Worm (Caenorhabditis elegans) whole organism, young adult: ENCODE results near the gene ska-3.

ENCODE experiments used
- B0261.1 ChIP-seq: sonication (generic microtip); optimal IDR thresholded peaks from 2 replicates; lab custom pipeline; 2016; ENCODE audit warnings: mild to moderate bottlenecking, missing genetic modification characterization, moderate library complexity, missing compliant biosample characterization
- B0336.3 ChIP-seq: fragments of 200-800 bp; sonication (Bioruptor generic); IDR thresholded peaks from 2 replicates; pipeline ENCODE4 v1.3.6; 2022; ENCODE audit warnings: missing genetic modification characterization, missing compliant biosample characterization
- D2030.7 ChIP-seq: fragments of 200-800 bp; sonication (Bioruptor generic); IDR thresholded peaks from 2 replicates; pipeline ENCODE4 v1.3.6; 2022; ENCODE audit warnings: missing genetic modification reagents, missing genetic modification characterization, missing compliant biosample characterization
- F10E7.11 ChIP-seq: sonication (generic microtip); optimal IDR thresholded peaks from 2 replicates; lab custom pipeline; 2017; ENCODE audit warnings: mild to moderate bottlenecking, missing genetic modification characterization, moderate library complexity, missing compliant biosample characterization
- F39B2.1 ChIP-seq: fragments of 200-800 bp; sonication (Bioruptor generic); IDR thresholded peaks from 2 replicates; pipeline ENCODE4 v1.3.6; 2022; ENCODE audit warnings: missing genetic modification reagents, missing genetic modification characterization, missing compliant biosample characterization
- F52B5.7 ChIP-seq: sonication (generic microtip); optimal IDR thresholded peaks from 2 replicates; lab custom pipeline; 2016; ENCODE audit warnings: mild to moderate bottlenecking, missing genetic modification characterization, missing compliant biosample characterization
- F55B11.4 ChIP-seq: sonication (generic microtip); optimal IDR thresholded peaks from 2 replicates; lab custom pipeline; 2016; ENCODE audit warnings: missing compliant biosample characterization, missing genetic modification characterization, borderline replicate concordance; ENCODE audit not compliant: insufficient read depth
- Y53F4B.3 ChIP-seq: fragments of 200-800 bp; sonication (Bioruptor generic); IDR thresholded peaks from 2 replicates; pipeline ENCODE4 v1.3.6; 2022; ENCODE audit warnings: missing genetic modification reagents, missing genetic modification characterization, missing compliant biosample characterization
- Y56A3A.18 ChIP-seq: fragments of 200-800 bp; sonication (Bioruptor generic); IDR thresholded peaks from 2 replicates; pipeline ENCODE4 v1.3.6; 2022; ENCODE audit warnings: missing genetic modification reagents, missing genetic modification characterization, missing compliant biosample characterization
- ZK185.1 ChIP-seq: sonication (generic microtip); optimal IDR thresholded peaks from 2 replicates; lab custom pipeline; 2016; ENCODE audit warnings: mild to moderate bottlenecking, missing genetic modification characterization, missing compliant biosample characterization; ENCODE audit not compliant: poor library complexity, severe bottlenecking
- akir-1 ChIP-seq: fragments of 200-800 bp; sonication (Bioruptor generic); optimal IDR thresholded peaks from 2 replicates; lab custom pipeline; 2018; ENCODE audit warnings: mild to moderate bottlenecking, missing genetic modification characterization, moderate library complexity, missing compliant biosample characterization
- ama-1 ChIP-seq, 3 experiments: fragments of 150-350 bp in 1 of 3; sonication (generic microtip) in 2 of 3; optimal IDR thresholded peaks; 2 replicates each; lab custom pipeline; 2014 to 2018; ENCODE audit warnings: missing biosample characterization in 2 of 3, missing genetic modification characterization in 2 of 3, missing genetic modification reagents in 2 of 3
- aptf-3 ChIP-seq: fragments of 200-800 bp; sonication (Bioruptor generic); IDR thresholded peaks from 2 replicates; pipeline ENCODE4 v1.3.6; 2022; ENCODE audit warnings: missing genetic modification characterization, missing compliant biosample characterization
- atf-7 ChIP-seq: sonication (generic microtip); optimal IDR thresholded peaks from 2 replicates; lab custom pipeline; 2017; ENCODE audit warnings: mild to moderate bottlenecking, missing genetic modification characterization, missing compliant biosample characterization
- attf-6 ChIP-seq: fragments of 200-800 bp; sonication (Bioruptor generic); IDR thresholded peaks from 2 replicates; pipeline ENCODE4 v1.3.6; 2022; ENCODE audit warnings: missing genetic modification reagents, missing genetic modification characterization, missing compliant biosample characterization
- cebp-2 ChIP-seq: fragments of 200-800 bp; sonication (Bioruptor generic); IDR thresholded peaks from 2 replicates; pipeline ENCODE4 v1.3.6; 2022; ENCODE audit warnings: missing genetic modification characterization, missing compliant biosample characterization
- ceh-27 ChIP-seq: fragments of 200-800 bp; sonication (Bioruptor generic); optimal IDR thresholded peaks from 2 replicates; lab custom pipeline; 2018; ENCODE audit warnings: mild to moderate bottlenecking, missing genetic modification characterization, moderate library complexity, missing compliant biosample characterization
- chd-7 ChIP-seq: sonication (generic microtip); optimal IDR thresholded peaks from 2 replicates; lab custom pipeline; 2016; ENCODE audit warnings: mild to moderate bottlenecking, missing genetic modification characterization, moderate library complexity, missing compliant biosample characterization
- die-1 ChIP-seq: sonication (generic microtip); optimal IDR thresholded peaks from 2 replicates; lab custom pipeline; 2016; ENCODE audit warnings: missing genotype, mild to moderate bottlenecking, missing genetic modification characterization, missing compliant biosample characterization
- dox-1 ChIP-seq: fragments of 200-800 bp; sonication (Bioruptor generic); IDR thresholded peaks from 2 replicates; pipeline ENCODE4 v1.3.6; 2022; ENCODE audit warnings: missing genetic modification reagents, missing genetic modification characterization, missing compliant biosample characterization
- dpl-1 ChIP-seq: fragments of 150-350 bp; optimal IDR thresholded peaks from 2 replicates; lab custom pipeline; 2014; ENCODE audit warnings: missing biosample characterization, missing genetic modification reagents, missing genetic modification characterization
- efl-1 ChIP-seq: fragments of 150-350 bp; optimal IDR thresholded peaks from 2 replicates; lab custom pipeline; 2014; ENCODE audit warnings: missing biosample characterization, missing genetic modification reagents, missing genetic modification characterization
- him-1 ChIP-seq: sonication (generic microtip); optimal IDR thresholded peaks from 2 replicates; lab custom pipeline; 2016; ENCODE audit warnings: missing genotype, missing genetic modification reagents, missing genetic modification characterization, missing compliant biosample characterization
- hlh-12 ChIP-seq: sonication (generic microtip); optimal IDR thresholded peaks from 2 replicates; lab custom pipeline; 2016; ENCODE audit warnings: missing genetic modification characterization, missing compliant biosample characterization
- hlh-26 ChIP-seq: fragments of 200-800 bp; sonication (Bioruptor generic); conservative IDR thresholded peaks from 2 replicates; pipeline ENCODE4 v1.3.6; 2022; ENCODE audit warnings: missing genetic modification reagents, missing genetic modification characterization, missing compliant biosample characterization
- hmg-1.2 ChIP-seq: fragments of 200-800 bp; sonication (Bioruptor generic); IDR thresholded peaks from 2 replicates; pipeline ENCODE4 v1.3.6; 2022; ENCODE audit warnings: missing genetic modification reagents, missing genetic modification characterization, missing compliant biosample characterization
- hmg-20 ChIP-seq: fragments of 200-800 bp; sonication (Bioruptor generic); IDR thresholded peaks from 2 replicates; pipeline ENCODE4 v1.3.6; 2022; ENCODE audit warnings: missing genetic modification reagents, missing genetic modification characterization, missing compliant biosample characterization
- hrde-1 ChIP-seq: sonication (generic microtip); optimal IDR thresholded peaks from 2 replicates; lab custom pipeline; 2016; ENCODE audit warnings: missing genetic modification characterization, mild to moderate bottlenecking, missing compliant biosample characterization, moderate library complexity, missing genotype, missing genetic modification reagents, borderline replicate concordance
- lag-1 ChIP-seq: fragments of 200-800 bp; sonication (Bioruptor generic); IDR thresholded peaks from 2 replicates; pipeline ENCODE4 v1.3.6; 2022; ENCODE audit warnings: missing genetic modification reagents, missing genetic modification characterization, missing compliant biosample characterization
- lin-26 ChIP-seq: fragments of 200-800 bp; sonication (Bioruptor generic); IDR thresholded peaks from 2 replicates; pipeline ENCODE4 v1.3.6; 2022; ENCODE audit warnings: missing genetic modification reagents, missing genetic modification characterization, missing compliant biosample characterization
- lin-54 ChIP-seq: fragments of 200-800 bp; sonication (Bioruptor generic); optimal IDR thresholded peaks from 2 replicates; lab custom pipeline; 2018; ENCODE audit warnings: mild to moderate bottlenecking, missing genetic modification characterization, missing compliant biosample characterization
- madf-10 ChIP-seq: sonication (generic microtip); optimal IDR thresholded peaks from 2 replicates; lab custom pipeline; 2016; ENCODE audit warnings: mild to moderate bottlenecking, missing genetic modification characterization, missing compliant biosample characterization
- madf-3 ChIP-seq: fragments of 200-800 bp; sonication (Bioruptor generic); IDR thresholded peaks from 2 replicates; pipeline ENCODE4 v1.3.6; 2022; ENCODE audit warnings: missing genetic modification reagents, missing genetic modification characterization, missing compliant biosample characterization
- madf-6 ChIP-seq: fragments of 200-800 bp; sonication (Bioruptor generic); IDR thresholded peaks from 2 replicates; pipeline ENCODE4 v1.3.6; 2022; ENCODE audit warnings: missing genetic modification reagents, missing genetic modification characterization, missing compliant biosample characterization
- madf-8 ChIP-seq: fragments of 200-800 bp; sonication (Bioruptor generic); conservative IDR thresholded peaks from 2 replicates; pipeline ENCODE4 v1.3.6; 2022; ENCODE audit warnings: missing genetic modification reagents, missing genetic modification characterization, missing compliant biosample characterization
- mcd-1 ChIP-seq: fragments of 200-800 bp; sonication (Bioruptor generic); IDR thresholded peaks from 2 replicates; pipeline ENCODE4 v1.3.6; 2022; ENCODE audit warnings: missing genetic modification reagents, missing genetic modification characterization, missing compliant biosample characterization
- nhr-120 ChIP-seq: fragments of 200-800 bp; sonication (Bioruptor generic); IDR thresholded peaks from 2 replicates; pipeline ENCODE4 v1.3.6; 2022; ENCODE audit warnings: missing genetic modification characterization, missing compliant biosample characterization
- nhr-80 ChIP-seq: sonication (generic microtip); optimal IDR thresholded peaks from 2 replicates; lab custom pipeline; 2016; ENCODE audit warnings: missing genetic modification characterization, missing compliant biosample characterization
- rcor-1 ChIP-seq: fragments of 200-800 bp; sonication (Bioruptor generic); IDR thresholded peaks from 2 replicates; pipeline ENCODE4 v1.3.6; 2022; ENCODE audit warnings: missing genetic modification reagents, missing genetic modification characterization, missing compliant biosample characterization
- sdz-38 ChIP-seq: sonication (generic microtip); optimal IDR thresholded peaks from 2 replicates; lab custom pipeline; 2016; ENCODE audit warnings: missing genotype, missing genetic modification characterization, missing compliant biosample characterization
- tbp1 ChIP-seq: fragments of 200-800 bp; sonication (Bioruptor generic); optimal IDR thresholded peaks from 2 replicates; lab custom pipeline; 2018; ENCODE audit warnings: mild to moderate bottlenecking, missing genetic modification characterization, missing compliant biosample characterization
- unc-130 ChIP-seq: sonication (generic microtip); optimal IDR thresholded peaks from 2 replicates; lab custom pipeline; 2016; ENCODE audit warnings: missing genetic modification reagents, missing genetic modification characterization, missing compliant biosample characterization
- ztf-18 ChIP-seq: sonication (generic microtip); optimal IDR thresholded peaks from 2 replicates; lab custom pipeline; 2016; ENCODE audit warnings: missing genotype, mild to moderate bottlenecking, missing genetic modification characterization, missing compliant biosample characterization
- ztf-22 ChIP-seq: fragments of 200-800 bp; sonication (Bioruptor generic); optimal IDR thresholded peaks from 2 replicates; lab custom pipeline; 2018; ENCODE audit warnings: mild to moderate bottlenecking, missing genetic modification characterization, moderate library complexity, missing compliant biosample characterization
- ztf-28 ChIP-seq: fragments of 200-800 bp; sonication (Bioruptor generic); IDR thresholded peaks from 2 replicates; pipeline ENCODE4 v1.3.6; 2022; ENCODE audit warnings: missing genetic modification reagents, missing genetic modification characterization, missing compliant biosample characterization

The ska-3 gene

DNA sequence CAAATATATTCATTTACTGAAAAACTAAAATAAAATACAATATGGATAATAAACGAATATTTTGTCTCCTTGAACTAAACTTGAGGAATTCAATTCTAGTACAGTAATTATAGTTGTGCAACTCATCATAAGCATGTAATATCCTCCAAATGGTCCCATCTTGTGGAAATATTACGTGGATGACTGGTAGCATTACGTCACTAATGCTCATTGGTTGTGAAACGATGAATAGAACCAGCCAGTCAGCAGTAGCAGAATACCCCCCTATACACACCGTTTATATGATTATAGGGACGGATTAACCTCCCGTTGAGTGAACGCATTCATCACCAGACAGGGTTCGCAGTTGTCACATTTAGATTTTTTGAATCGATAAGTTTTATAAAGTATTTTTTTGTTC, 39.6 kb upstream of the ska-3 start:
- no peak for TF ChIP-seq ztf-28
- no peak for TF ChIP-seq nhr-120
- TF ChIP-seq Y56A3A.18 (GFP tag; lab: Robert Waterston, UW), result no peak
- no peak for TF ChIP-seq dpl-1 (GFP tag; lab: Kevin White, UChicago)
- no peak for TF ChIP-seq D2030.7 (GFP tag; lab: Robert Waterston, UW)
- no peak for TF ChIP-seq hlh-26
- no peak for TF ChIP-seq rcor-1 (GFP tag; lab: Robert Waterston, UW)
- no peak for TF ChIP-seq atf-7 (tag; lab: Kevin White, UChicago)
- TF ChIP-seq F39B2.1, result no peak
- TF ChIP-seq Y53F4B.3 (GFP tag; lab: Robert Waterston, UW), result no peak
- TF ChIP-seq tbp1, result no peak
- no peak for TF ChIP-seq B0261.1
- TF ChIP-seq madf-8 (GFP tag; lab: Robert Waterston, UW), result no peak
- TF ChIP-seq hmg-20, result no peak
- TF ChIP-seq chd-7 (tag; lab: Kevin White, UChicago), result no peak
- no peak for TF ChIP-seq lin-26 (GFP tag; lab: Robert Waterston, UW)
- no peak for TF ChIP-seq madf-10 (tag; lab: Kevin White, UChicago)

DNA sequence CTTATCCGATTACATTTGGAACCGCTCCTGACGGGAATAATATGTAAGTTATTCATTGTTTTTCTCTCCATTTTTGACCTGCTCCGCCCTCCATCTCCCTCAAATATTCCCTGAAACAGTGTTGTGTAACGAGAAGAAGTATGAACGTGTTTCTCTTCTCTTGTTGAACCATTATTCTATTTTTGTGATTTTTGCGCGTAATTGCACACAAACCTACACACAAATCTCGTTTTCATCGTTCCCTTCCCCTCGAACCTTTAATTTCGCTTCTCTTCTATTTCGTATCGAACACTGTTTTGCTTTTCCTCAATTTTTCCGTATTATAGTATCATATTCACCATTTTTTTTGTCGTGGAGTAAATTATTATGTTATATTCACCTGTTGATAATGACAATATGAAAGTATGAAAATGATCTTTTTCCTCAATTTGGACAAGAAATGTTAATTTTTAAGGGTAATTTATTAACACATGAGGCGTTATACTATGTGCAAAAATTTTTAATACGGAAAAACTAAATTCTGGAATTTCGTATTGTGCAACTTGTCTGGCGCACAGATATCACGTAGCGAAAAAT, 38.5 kb upstream of the ska-3 start:
- TF ChIP-seq sdz-38 (tag; lab: Kevin White, UChicago) (no peak), hmg-1.2 (GFP tag; lab: Robert Waterston, UW) (0 out of 2 replicates have a peak, but pooled peaks have one; percentile 21), unc-130 (GFP tag; lab: Kevin White, UChicago) (no peak), ztf-28 (no peak), ceh-27 (GFP tag; lab: Kevin White, UChicago) (no peak), madf-6 (GFP tag; lab: Robert Waterston, UW) (0 out of 2 replicates have a peak, but pooled peaks have one; percentile 14), mcd-1 (GFP tag; lab: Robert Waterston, UW) (0 out of 2 replicates have a peak, but pooled peaks have one; percentile 5), B0336.3 (GFP tag; lab: Robert Waterston, UW) (peak; percentile 17; the same call in 1 of the 2 replicates), F52B5.7 (tag; lab: Kevin White, UChicago) (no peak), ama-1 (optimal IDR thresholded peaks at IDR 0.05; lab: Kevin White, UChicago) (peak; percentile 0), ama-1 (GFP tag; optimal IDR thresholded peaks at IDR 0.05; lab: Kevin White, UChicago) (no peak), die-1 (tag; lab: Kevin White, UChicago) (no peak), lin-26 (GFP tag; lab: Robert Waterston, UW) (0 out of 2 replicates have a peak, but pooled peaks have one; percentile 31), akir-1 (GFP tag; lab: Kevin White, UChicago) (no peak), hrde-1 (tag; lab: Kevin White, UChicago) (peak; percentile 22), ztf-22 (no peak), hlh-12 (tag; lab: Kevin White, UChicago) (no peak), efl-1 (GFP tag; lab: Kevin White, UChicago) (no peak)

DNA sequence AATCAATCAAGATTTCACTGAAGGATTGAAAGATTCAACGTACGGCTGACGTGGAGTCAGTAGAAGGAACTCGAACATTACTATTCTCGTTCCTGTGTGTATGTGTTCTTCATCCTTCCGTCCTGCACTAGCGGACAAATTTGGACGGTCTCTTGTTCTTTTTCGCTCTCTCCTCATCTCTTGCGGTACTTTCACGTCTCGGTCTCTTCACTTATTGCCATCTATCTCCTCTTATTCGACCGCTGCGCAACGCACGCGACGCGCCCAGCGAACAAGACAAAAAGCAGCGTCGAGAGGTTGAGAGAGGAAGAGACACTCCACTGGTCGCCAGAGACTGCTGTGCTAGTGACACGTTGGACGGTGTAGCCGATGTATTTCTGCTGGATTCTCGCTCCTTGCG, 36.7 kb upstream of the ska-3 start:
- TF ChIP-seq attf-6 (GFP tag; lab: Robert Waterston, UW), result 0 out of 2 replicates have a peak, but pooled peaks have one; percentile 26
- TF ChIP-seq madf-10 (tag; lab: Kevin White, UChicago), result peak; percentile 69
- no peak for TF ChIP-seq F55B11.4 (tag; lab: Kevin White, UChicago)
- TF ChIP-seq aptf-3, result no peak
- TF ChIP-seq ZK185.1 (tag; lab: Kevin White, UChicago), result peak; percentile 41
- TF ChIP-seq F52B5.7 (tag; lab: Kevin White, UChicago), result no peak
- peak; percentile 1 for TF ChIP-seq lin-54
- TF ChIP-seq chd-7 (tag; lab: Kevin White, UChicago), result peak; percentile 11
- TF ChIP-seq cebp-2 (GFP tag; lab: Robert Waterston, UW), result no peak
- TF ChIP-seq rcor-1 (GFP tag; lab: Robert Waterston, UW), result peak; percentile 6; the same call in 1 of the 2 replicates
- TF ChIP-seq lag-1, result no peak
- TF ChIP-seq unc-130 (GFP tag; lab: Kevin White, UChicago), result no peak
- peak; percentile 17 for TF ChIP-seq ztf-18 (tag; lab: Kevin White, UChicago)
- TF ChIP-seq him-1 (tag; lab: Kevin White, UChicago), result no peak
- TF ChIP-seq madf-3 (GFP tag; lab: Robert Waterston, UW), result peak; percentile 65; the same call in 1 of the 2 replicates
- peak; percentile 36; the same call in 1 of the 2 replicates for TF ChIP-seq B0336.3 (GFP tag; lab: Robert Waterston, UW)
- peak; percentile 45 for TF ChIP-seq tbp1
- TF ChIP-seq F10E7.11 (tag; lab: Kevin White, UChicago), result peak; percentile 40
- peak; percentile 33; the same call in 1 of the 2 replicates for TF ChIP-seq dox-1 (GFP tag; lab: Robert Waterston, UW)
- peak; percentile 79 for TF ChIP-seq nhr-80 (tag; lab: Kevin White, UChicago)
